Worm (Caenorhabditis elegans): ENCODE data around the gene mccc-2.

The mccc-2 gene

DNA sequence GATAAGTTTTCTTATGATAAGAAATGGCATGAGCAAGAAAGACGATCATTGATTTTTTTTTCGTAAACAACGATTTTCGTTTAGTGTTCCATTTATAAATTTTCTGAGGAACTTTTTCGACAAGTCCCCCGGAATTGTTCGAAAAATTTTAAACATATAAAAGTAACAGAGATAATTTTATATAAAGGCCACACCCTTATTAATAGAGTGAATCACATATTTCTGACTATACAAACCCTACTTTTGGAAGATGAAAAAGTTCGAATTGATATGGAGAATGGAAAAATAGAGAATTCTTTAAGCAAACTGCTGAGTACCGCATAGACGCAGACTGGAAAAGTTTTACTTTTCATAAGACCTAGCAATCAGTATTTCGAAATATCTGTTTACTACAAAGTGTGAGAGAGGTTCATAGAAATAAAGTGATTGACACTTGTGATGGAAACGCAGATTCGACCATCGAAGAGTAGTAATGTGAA is 38.0 kb downstream of the mccc-2 start (continued):
- peak; percentile 31 for TF ChIP-seq nhr-10 (tag; optimal IDR thresholded peaks at IDR 0.05)
- no peak for TF ChIP-seq lin-15B (tag; optimal IDR thresholded peaks at IDR 0.05)
- TF ChIP-seq nhr-77 (tag; optimal IDR thresholded peaks at IDR 0.05), result peak; percentile 75
- peak; percentile 85 for TF ChIP-seq hlh-11 (tag; optimal IDR thresholded peaks at IDR 0.05)
- TF ChIP-seq zag-1 (tag; optimal IDR thresholded peaks at IDR 0.05), result no peak
- TF ChIP-seq duxl-1 (tag; optimal IDR thresholded peaks at IDR 0.05; ENCODE audit: poor library complexity), result peak; percentile 17
- TF ChIP-seq egl-27 (tag; optimal IDR thresholded peaks at IDR 0.05), result no peak
- no peak for TF ChIP-seq ztf-11 (tag; optimal IDR thresholded peaks at IDR 0.05)
- TF ChIP-seq madf-9 (GFP tag; conservative IDR thresholded peaks at IDR 0.05), result peak; percentile 62
- TF ChIP-seq set-16 (GFP tag; IDR thresholded peaks at IDR 0.05), result no peak
- peak; percentile 53 for TF ChIP-seq rbr-2 (tag; optimal IDR thresholded peaks at IDR 0.05)
- peak; percentile 87 for TF ChIP-seq hlh-30 (tag; optimal IDR thresholded peaks at IDR 0.05; ENCODE audit: insufficient read depth)
- no peak for TF ChIP-seq F37D6.2 (tag; optimal IDR thresholded peaks at IDR 0.05)
- TF ChIP-seq ces-1 (GFP tag; optimal IDR thresholded peaks at IDR 0.05), result no peak
- TF ChIP-seq zip-11 (GFP tag; IDR thresholded peaks at IDR 0.05), result no peak
- peak; percentile 66; the same call in 1 of the 2 replicates for TF ChIP-seq lim-7 (GFP tag; IDR thresholded peaks at IDR 0.05)
- no peak; the same call in none of the 2 replicates for TF ChIP-seq nhr-42 (GFP tag; IDR thresholded peaks at IDR 0.05)
- peak; percentile 23 to 52 for TF ChIP-seq daf-16 (GFP tag; optimal IDR thresholded peaks at IDR 0.05)
- TF ChIP-seq daf-16 (tag; optimal IDR thresholded peaks at IDR 0.05), result peak; percentile 97
- TF ChIP-seq fos-1 (tag; optimal IDR thresholded peaks at IDR 0.05), result no peak
- peak; percentile 92 for TF ChIP-seq mep-1 (tag; optimal IDR thresholded peaks at IDR 0.05)
- TF ChIP-seq mxl-2 (GFP tag; conservative IDR thresholded peaks at IDR 0.05), result no peak
- TF ChIP-seq gei-8 (GFP tag; optimal IDR thresholded peaks at IDR 0.05), result peak; percentile 36
- TF ChIP-seq T20F7.1 (GFP tag; optimal IDR thresholded peaks at IDR 0.05), result peak; percentile 84
- no peak for TF ChIP-seq nhr-237 (tag; optimal IDR thresholded peaks at IDR 0.05)
- TF ChIP-seq nhr-25 (tag; optimal IDR thresholded peaks at IDR 0.05; ENCODE audit: borderline replicate concordance, insufficient read depth), result peak; percentile 10
- TF ChIP-seq mxl-3 (GFP tag; optimal IDR thresholded peaks at IDR 0.05), result no peak
- TF ChIP-seq pqm-1 (tag; optimal IDR thresholded peaks at IDR 0.05), result peak; percentile 19
- TF ChIP-seq zfp-2 (tag; optimal IDR thresholded peaks at IDR 0.05), result no peak

DNA sequence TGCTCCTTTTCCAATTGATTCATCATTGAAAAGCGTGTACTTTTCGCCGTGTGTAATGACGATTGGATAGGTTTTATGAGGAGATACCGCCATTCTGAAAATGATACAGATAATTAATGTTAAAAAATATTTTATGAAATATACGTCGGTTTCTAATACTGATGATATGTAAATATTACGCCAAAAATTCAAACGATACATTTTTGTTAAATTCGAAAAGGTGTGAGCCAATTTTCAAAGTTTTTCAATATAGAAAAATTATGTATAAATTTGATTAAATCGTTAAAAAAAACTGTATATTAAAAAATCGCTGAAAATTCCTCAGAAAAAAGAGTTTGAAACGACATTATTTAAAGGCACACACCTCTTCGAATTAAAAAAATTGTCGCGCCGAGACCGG is 38.6 kb downstream of the mccc-2 start, which contains the start of gene ikke-1:
TSS of gene ikke-1 (minus strand) at position 101 of the 400 bp plus-strand sequence.
- no peak for TF ChIP-seq egl-43 (GFP tag; IDR thresholded peaks at IDR 0.05)

DNA sequence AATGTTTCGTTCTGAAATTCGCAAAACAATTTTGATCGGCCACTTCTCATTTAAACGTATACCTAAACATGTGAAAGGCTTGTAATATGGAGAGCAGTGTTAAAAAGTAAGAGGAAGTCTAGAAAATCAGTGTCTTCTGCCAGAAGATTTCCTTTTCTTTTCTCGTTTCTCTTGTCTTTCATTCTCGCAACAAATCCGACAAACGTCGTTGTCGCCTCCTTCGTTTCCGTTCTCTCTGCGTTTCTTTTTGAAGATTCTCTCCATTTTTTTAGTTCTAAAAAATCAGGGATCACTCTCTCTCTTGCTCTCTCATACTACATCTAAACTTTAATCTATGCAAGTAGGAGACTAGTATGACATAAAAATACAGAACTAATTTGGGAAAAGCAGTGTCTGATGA is 41.9 kb downstream of the mccc-2 start:
- TF ChIP-seq pha-4 (GFP tag; IDR thresholded peaks at IDR 0.05) (no peak), pha-4 (tag; optimal IDR thresholded peaks at IDR 0.05) (no peak), aha-1 (tag) (peak; percentile 86)

DNA sequence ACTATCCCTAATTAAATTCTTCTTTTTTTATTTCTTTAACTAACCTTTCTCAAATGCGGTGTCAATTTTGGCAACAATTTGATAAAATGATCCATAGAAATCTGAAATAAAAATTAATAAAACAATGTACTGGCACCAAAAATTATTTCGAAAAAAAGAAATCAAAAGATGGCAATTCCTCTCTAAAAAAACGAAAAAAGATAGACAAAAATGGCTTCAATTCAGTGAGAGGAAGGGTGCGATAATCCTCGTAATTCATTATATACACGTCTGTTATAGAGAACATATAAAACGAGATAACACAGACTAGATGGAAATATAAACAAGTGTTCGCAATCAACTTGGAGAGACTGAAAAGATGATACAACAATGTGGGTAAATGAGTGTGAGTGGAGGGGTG is 43.3 kb downstream of the mccc-2 start, which contains the start of gene R107.2:
TSS of gene R107.2 (minus strand) at position 101 of the 400 bp plus-strand sequence.
- no peak for TF ChIP-seq lin-29 (GFP tag; IDR thresholded peaks at IDR 0.05)
- no peak for TF ChIP-seq daf-16 (GFP tag; optimal IDR thresholded peaks at IDR 0.05)
- peak; percentile 11 for TF ChIP-seq daf-16 (tag; optimal IDR thresholded peaks at IDR 0.05)
- TF ChIP-seq dve-1 (tag; optimal IDR thresholded peaks at IDR 0.05; ENCODE audit: insufficient read depth), result peak; percentile 6

DNA sequence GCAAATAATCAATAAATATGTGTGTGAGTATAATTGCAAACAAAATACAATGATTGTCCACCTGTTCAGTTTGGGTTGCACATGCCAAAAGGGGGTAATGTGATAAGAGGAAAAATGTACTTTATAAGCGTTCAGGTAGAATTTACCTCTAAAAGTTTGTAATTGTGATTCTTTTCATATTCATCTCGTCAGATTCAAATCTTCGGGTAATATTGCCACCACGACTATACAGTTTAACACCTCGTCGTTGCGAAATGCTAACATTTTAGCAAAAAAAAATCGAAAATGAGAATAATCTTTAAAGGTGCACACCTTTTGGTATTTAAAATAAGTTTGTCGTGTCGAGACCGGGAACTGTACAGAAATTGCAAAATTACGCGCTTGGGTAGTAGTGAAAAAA is 46.0 kb downstream of the mccc-2 start, which contains the start of gene nac-2:
TSS of gene nac-2 (minus strand) at position 101 of the 400 bp plus-strand sequence.
- TF ChIP-seq daf-16 (GFP tag; optimal IDR thresholded peaks at IDR 0.05), result no peak
- TF ChIP-seq daf-16 (tag; optimal IDR thresholded peaks at IDR 0.05), result peak; percentile 15
- no peak for TF ChIP-seq mes-2 (tag; optimal IDR thresholded peaks at IDR 0.05; ENCODE audit: poor library complexity, severe bottlenecking)
